In the genomic region with DNA sequence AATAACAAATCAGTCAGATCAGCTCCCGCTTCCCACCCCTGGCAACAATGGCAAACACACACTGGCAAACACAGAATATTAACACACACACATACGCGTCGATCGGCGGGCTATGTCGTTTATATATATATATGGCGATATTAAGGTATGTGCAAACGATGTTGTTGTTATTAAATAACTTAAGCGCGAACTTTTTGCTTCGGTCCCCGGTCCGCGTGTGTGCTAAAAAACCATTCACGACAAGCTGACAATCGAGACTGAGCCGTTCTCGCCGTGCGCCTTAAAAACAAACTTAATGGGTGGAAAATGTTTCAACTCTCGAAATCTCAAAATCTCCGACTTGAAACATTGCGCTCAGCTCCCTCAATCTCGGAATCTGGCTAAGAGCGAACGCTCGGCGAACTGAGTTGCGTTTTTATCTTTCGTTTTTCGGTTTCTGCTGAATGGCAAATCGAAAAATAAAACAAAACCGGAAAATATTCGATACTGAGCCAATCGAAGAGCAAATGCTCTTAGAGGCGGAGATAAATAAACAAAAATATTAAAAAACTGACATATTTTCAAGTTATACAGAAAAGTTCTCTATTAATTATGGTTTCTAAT, we compare ENCODE assay signal across 5 fruit fly cellular contexts.
TF ChIP-seq lines count a peak whose summit lies in the region.

Gene spz3 (minus strand): TSS at position 261 of the 603 bp plus-strand sequence.

- no peak for TF ChIP-seq CTCF in whole organism, embryonic (GFP tag; optimal IDR thresholded peaks at IDR 0.05; lab: Kevin White, UChicago)

TF ChIP-seq in whole organism, adult, 20 proteins besides CTCF, POLR2A, EP300 and RAD21:
- TF ChIP-seq kay (GFP tag; lab: Kevin White, UChicago; ENCODE audit: borderline replicate concordance): peak; percentile 47
- no peak for TF ChIP-seq Crg-1 (GFP tag; optimal IDR thresholded peaks at IDR 0.05; lab: Kevin White, UChicago)
TF ChIP-seq in whole organism, adult: peak in this region for 1.

TF ChIP-seq in whole organism, embryonic, 481 proteins besides CTCF, POLR2A, EP300 and RAD21 (continues in another document):
- no peak for TF ChIP-seq phol (tag; optimal IDR thresholded peaks at IDR 0.05; lab: Kevin White, UChicago)
- TF ChIP-seq CG10543 (GFP tag; optimal IDR thresholded peaks at IDR 0.05; lab: Kevin White, UChicago): peak; percentile 22
- no peak for TF ChIP-seq Mes4 (GFP tag; optimal IDR thresholded peaks at IDR 0.05; lab: Kevin White, UChicago)
- TF ChIP-seq HLH4C (GFP tag; IDR thresholded peaks at IDR 0.05; lab: Robert Waterston, UW; ENCODE audit: partially characterized antibody): no peak
- peak; percentile 47 for TF ChIP-seq CG13894 (tag; optimal IDR thresholded peaks at IDR 0.05; lab: Kevin White, UChicago)
- TF ChIP-seq Jarid2 (GFP tag; optimal IDR thresholded peaks at IDR 0.05; lab: Kevin White, UChicago): peak; percentile 30
- TF ChIP-seq lbe (GFP tag; optimal IDR thresholded peaks at IDR 0.05; lab: Kevin White, UChicago): peak; percentile 16
- peak; percentile 28; the same call in 1 of the 2 replicates for TF ChIP-seq CG13287 (GFP tag; IDR thresholded peaks at IDR 0.05; lab: Robert Waterston, UW; ENCODE audit: partially characterized antibody)
- TF ChIP-seq chinmo (GFP tag; IDR thresholded peaks at IDR 0.05; lab: Robert Waterston, UW; ENCODE audit: partially characterized antibody): peak; percentile 76; the same call in 1 of the 4 replicates
- TF ChIP-seq bsh (GFP tag; optimal IDR thresholded peaks at IDR 0.05; lab: Kevin White, UChicago): peak in 1 of 2 experiments; percentile 67
- no peak for TF ChIP-seq CG4404 (GFP tag; IDR thresholded peaks at IDR 0.05; lab: Robert Waterston, UW)
- no peak for TF ChIP-seq HLH3B (GFP tag; IDR thresholded peaks at IDR 0.05; lab: Robert Waterston, UW)
- TF ChIP-seq Trl (optimal IDR thresholded peaks at IDR 0.05; lab: Kevin White, UChicago): peak; percentile 21 to 49
- TF ChIP-seq Trl (GFP tag; optimal IDR thresholded peaks at IDR 0.05; lab: Kevin White, UChicago): no peak
- TF ChIP-seq abd-A (tag; optimal IDR thresholded peaks at IDR 0.05; lab: Kevin White, UChicago): peak; percentile 38
- TF ChIP-seq emc (GFP tag; optimal IDR thresholded peaks at IDR 0.05; lab: Kevin White, UChicago): no peak
- peak; percentile 67 for TF ChIP-seq sd (tag; optimal IDR thresholded peaks at IDR 0.05; lab: Kevin White, UChicago)
- TF ChIP-seq CG11696 (GFP tag; IDR thresholded peaks at IDR 0.05; lab: Robert Waterston, UW): no peak
- peak; percentile 64 for TF ChIP-seq Drgx (GFP tag; IDR thresholded peaks at IDR 0.05; lab: Robert Waterston, UW)

TF ChIP-seq in whole organism, prepupa, 60 proteins besides CTCF, POLR2A, EP300 and RAD21 (continues in another document):
- TF ChIP-seq CG3032 (tag; optimal IDR thresholded peaks at IDR 0.05; lab: Kevin White, UChicago): peak; percentile 53
- TF ChIP-seq Eip75B (GFP tag; optimal IDR thresholded peaks at IDR 0.05; lab: Kevin White, UChicago): peak; percentile 43
- peak; percentile 82 for TF ChIP-seq CG9139 (GFP tag; optimal IDR thresholded peaks at IDR 0.05; lab: Kevin White, UChicago)
- peak; percentile 84 for TF ChIP-seq CG8119 (GFP tag; IDR thresholded peaks at IDR 0.05; lab: Robert Waterston, UW)
- no peak for TF ChIP-seq CG31627 (GFP tag; optimal IDR thresholded peaks at IDR 0.05; lab: Kevin White, UChicago)
- no peak for TF ChIP-seq CG11902 (GFP tag; optimal IDR thresholded peaks at IDR 0.05; lab: Kevin White, UChicago)
- peak; percentile 92 for TF ChIP-seq CG6163 (GFP tag; IDR thresholded peaks at IDR 0.05; lab: Robert Waterston, UW)
- TF ChIP-seq CG6854 (GFP tag; optimal IDR thresholded peaks at IDR 0.05; lab: Kevin White, UChicago): peak; percentile 74
- TF ChIP-seq Met (GFP tag; optimal IDR thresholded peaks at IDR 0.05; lab: Kevin White, UChicago): peak; percentile 18
- peak; percentile 80 for TF ChIP-seq CG15336 (GFP tag; IDR thresholded peaks at IDR 0.05; lab: Robert Waterston, UW)
- TF ChIP-seq OdsH (GFP tag; optimal IDR thresholded peaks at IDR 0.05; lab: Kevin White, UChicago): peak; percentile 1
- peak; percentile 90 for TF ChIP-seq eg (GFP tag; IDR thresholded peaks at IDR 0.05; lab: Robert Waterston, UW)
- no peak for TF ChIP-seq Sox14 (GFP tag; optimal IDR thresholded peaks at IDR 0.05; lab: Kevin White, UChicago)
- TF ChIP-seq lz (GFP tag; optimal IDR thresholded peaks at IDR 0.05; lab: Kevin White, UChicago): peak; percentile 9
- TF ChIP-seq Ets21C (GFP tag; optimal IDR thresholded peaks at IDR 0.05; lab: Kevin White, UChicago): no peak
- peak; percentile 53 for TF ChIP-seq pdm3 (GFP tag; optimal IDR thresholded peaks at IDR 0.05; lab: Kevin White, UChicago)
- TF ChIP-seq CG6808 (GFP tag; optimal IDR thresholded peaks at IDR 0.05; lab: Kevin White, UChicago): peak; percentile 83
- TF ChIP-seq fd85E (GFP tag; optimal IDR thresholded peaks at IDR 0.05; lab: Kevin White, UChicago): no peak
- peak; percentile 63 for TF ChIP-seq spab (GFP tag; optimal IDR thresholded peaks at IDR 0.05; lab: Kevin White, UChicago)
- TF ChIP-seq esn (GFP tag; optimal IDR thresholded peaks at IDR 0.05; lab: Kevin White, UChicago): no peak
- no peak for TF ChIP-seq svp (GFP tag; lab: Kevin White, UChicago)
- no peak for TF ChIP-seq Hr4 (GFP tag; optimal IDR thresholded peaks at IDR 0.05; lab: Kevin White, UChicago)

TF ChIP-seq in whole organism, pupa, 21 proteins besides CTCF, POLR2A, EP300 and RAD21:
- TF ChIP-seq CG13204 (GFP tag; optimal IDR thresholded peaks at IDR 0.05; lab: Kevin White, UChicago) (peak; percentile 87), CG8301 (tag; optimal IDR thresholded peaks at IDR 0.05; lab: Kevin White, UChicago) (no peak), gl (tag; optimal IDR thresholded peaks at IDR 0.05; lab: Kevin White, UChicago) (peak; percentile 91), Pif1A (GFP tag; optimal IDR thresholded peaks at IDR 0.05; lab: Kevin White, UChicago) (peak; percentile 74), fd96Ca (GFP tag; IDR thresholded peaks at IDR 0.05; lab: Robert Waterston, UW) (peak; percentile 55; the same call in 1 of the 3 replicates), rn (GFP tag; IDR thresholded peaks at IDR 0.05; lab: Robert Waterston, UW) (peak; percentile 54; the same call in 1 of the 2 replicates), CG10348 (GFP tag; IDR thresholded peaks at IDR 0.05; lab: Robert Waterston, UW) (no peak), CG4496 (GFP tag; IDR thresholded peaks at IDR 0.05; lab: Robert Waterston, UW) (peak; percentile 83), CG8159 (tag; optimal IDR thresholded peaks at IDR 0.05; lab: Kevin White, UChicago) (peak; percentile 69), CG9948 (tag; optimal IDR thresholded peaks at IDR 0.05; lab: Kevin White, UChicago) (peak; percentile 38), EcR (GFP tag; optimal IDR thresholded peaks at IDR 0.05; lab: Kevin White, UChicago) (peak; percentile 51), CG17806 (tag; optimal IDR thresholded peaks at IDR 0.05; lab: Kevin White, UChicago) (peak; percentile 61), CG12605 (GFP tag; IDR thresholded peaks at IDR 0.05; lab: Robert Waterston, UW) (peak; percentile 87), Snoo (tag; optimal IDR thresholded peaks at IDR 0.05; lab: Kevin White, UChicago) (peak; percentile 65), CG14655 (GFP tag; optimal IDR thresholded peaks at IDR 0.05; lab: Kevin White, UChicago) (peak; percentile 5), CG15710 (tag; optimal IDR thresholded peaks at IDR 0.05; lab: Kevin White, UChicago) (peak; percentile 68), D1 (tag; optimal IDR thresholded peaks at IDR 0.05; lab: Kevin White, UChicago) (no peak), CG32121 (GFP tag; IDR thresholded peaks at IDR 0.05; lab: Robert Waterston, UW) (peak; percentile 64), Ets98B (GFP tag; IDR thresholded peaks at IDR 0.05; lab: Robert Waterston, UW) (peak; percentile 81), CG34367 (tag; optimal IDR thresholded peaks at IDR 0.05; lab: Kevin White, UChicago) (peak; percentile 75), Pif1B (GFP tag; optimal IDR thresholded peaks at IDR 0.05; lab: Kevin White, UChicago) (peak; percentile 61)
TF ChIP-seq in whole organism, pupa: peak in this region for 18.

TF ChIP-seq in whole organism, wandering third instar larva, 38 proteins besides CTCF, POLR2A, EP300 and RAD21:
- TF ChIP-seq sage (GFP tag; optimal IDR thresholded peaks at IDR 0.05; lab: Kevin White, UChicago): peak; percentile 13
- peak; percentile 25 for TF ChIP-seq h (GFP tag; optimal IDR thresholded peaks at IDR 0.05; lab: Kevin White, UChicago)
- peak; percentile 50 for TF ChIP-seq CrebA (GFP tag; optimal IDR thresholded peaks at IDR 0.05; lab: Kevin White, UChicago; ENCODE audit: borderline replicate concordance)
- no peak for TF ChIP-seq fru (GFP tag; optimal IDR thresholded peaks at IDR 0.05; lab: Kevin White, UChicago)
- TF ChIP-seq woc (GFP tag; optimal IDR thresholded peaks at IDR 0.05; lab: Kevin White, UChicago): peak; percentile 2
- no peak for TF ChIP-seq HLH106 (tag; optimal IDR thresholded peaks at IDR 0.05; lab: Kevin White, UChicago)
- peak; percentile 74 for TF ChIP-seq Sp1 (GFP tag; optimal IDR thresholded peaks at IDR 0.05; lab: Kevin White, UChicago)
- TF ChIP-seq OdsH (GFP tag; optimal IDR thresholded peaks at IDR 0.05; lab: Kevin White, UChicago): no peak
- peak; percentile 8 for TF ChIP-seq Dif (GFP tag; optimal IDR thresholded peaks at IDR 0.05; lab: Kevin White, UChicago; ENCODE audit: partially characterized antibody)
- no peak for TF ChIP-seq Rel (GFP tag; optimal IDR thresholded peaks at IDR 0.05; lab: Kevin White, UChicago)
- TF ChIP-seq Rel (tag; optimal IDR thresholded peaks at IDR 0.05; lab: Kevin White, UChicago): peak; percentile 35
